Worm (Caenorhabditis elegans) whole organism, L1 larva: ENCODE data around the gene srg-13.
A peak's percentile ranks its signal among the peaks of the same experiment; 100 is the strongest.

ENCODE experiments used
- C04F5.9 ChIP-seq: sonication (generic microtip); optimal IDR thresholded peaks from 2 replicates; lab custom pipeline; 2016; ENCODE audit warnings: missing genetic modification characterization, missing compliant biosample characterization
- C16A3.4 ChIP-seq: fragments of 150-350 bp; optimal IDR thresholded peaks from 2 replicates; lab custom pipeline; 2014; ENCODE audit warnings: missing biosample characterization, missing genetic modification characterization
- F16B12.6 ChIP-seq: fragments of 150-350 bp; optimal IDR thresholded peaks from 2 replicates; lab custom pipeline; 2014; ENCODE audit warnings: missing biosample characterization, missing genetic modification characterization
- aha-1 ChIP-seq: fragments of 150-350 bp; optimal IDR thresholded peaks from 2 replicates; lab custom pipeline; 2014; ENCODE audit warnings: missing biosample characterization, missing genetic modification characterization
- aly-2 ChIP-seq: fragments of 150-350 bp; optimal IDR thresholded peaks from 2 replicates; lab custom pipeline; 2014; ENCODE audit warnings: missing biosample characterization, missing genetic modification characterization
- ama-1 ChIP-seq: fragments of 150-350 bp; optimal IDR thresholded peaks from 2 replicates; lab custom pipeline; 2014
- blmp-1 ChIP-seq: fragments of 150-350 bp; optimal IDR thresholded peaks from 2 replicates; lab custom pipeline; 2014; ENCODE audit warnings: missing biosample characterization, missing genetic modification characterization
- ceh-8 ChIP-seq: fragments of 200-800 bp; sonication (Bioruptor generic); optimal IDR thresholded peaks from 2 replicates; lab custom pipeline; 2018; ENCODE audit warnings: mild to moderate bottlenecking, missing genetic modification characterization, moderate library complexity, missing compliant biosample characterization
- ceh-82 ChIP-seq, 3 experiments: fragments of 150-350 bp in 1 of 3; sonication (generic microtip) in 2 of 3; optimal IDR thresholded peaks; 2 replicates each; lab custom pipeline; 2014 to 2017; ENCODE audit warnings: missing biosample characterization in 3 of 3, missing genetic modification characterization in 3 of 3
- ceh-90 ChIP-seq: sonication (generic microtip); optimal IDR thresholded peaks from 2 replicates; lab custom pipeline; 2016; ENCODE audit warnings: missing genetic modification characterization, missing compliant biosample characterization
- dpl-1 ChIP-seq, 3 experiments: fragments of 150-350 bp in 2 of 3; sonication (generic microtip) in 1 of 3; optimal IDR thresholded peaks; 2 replicates each; lab custom pipeline; 2014 to 2017; ENCODE audit warnings: missing biosample characterization in 3 of 3, missing genetic modification characterization in 3 of 3, missing genetic modification reagents in 3 of 3
- dsc-1 ChIP-seq: sonication (generic microtip); optimal IDR thresholded peaks from 2 replicates; lab custom pipeline; 2016; ENCODE audit warnings: mild to moderate bottlenecking, missing genetic modification characterization, missing compliant biosample characterization
- egl-27 ChIP-seq, 2 experiments: fragments of 150-350 bp in 1 of 2; sonication (generic microtip); optimal IDR thresholded peaks; 3 replicates each; lab custom pipeline; 2017 to 2018; ENCODE audit warnings: missing biosample characterization in 2 of 2, missing genetic modification characterization in 2 of 2, missing genetic modification reagents in 2 of 2
- elt-3 ChIP-seq, 6 experiments: fragments of 150-350 bp in 1 of 6; sonication (generic microtip); optimal IDR thresholded peaks; 2 replicates each; lab custom pipeline; 2017 to 2018; ENCODE audit warnings: missing biosample characterization in 6 of 6, missing genetic modification characterization in 6 of 6, inconsistent platforms in 1 of 6
- fkh-10 ChIP-seq: sonication (generic microtip); optimal IDR thresholded peaks from 2 replicates; lab custom pipeline; 2017; ENCODE audit warnings: missing biosample characterization, missing genetic modification reagents, missing genetic modification characterization
- fkh-8 ChIP-seq: sonication (generic microtip); optimal IDR thresholded peaks from 2 replicates; lab custom pipeline; 2016; ENCODE audit warnings: mild to moderate bottlenecking, missing genetic modification characterization, missing compliant biosample characterization
- fos-1 ChIP-seq: fragments of 150-350 bp; optimal IDR thresholded peaks from 2 replicates; lab custom pipeline; 2014; ENCODE audit warnings: missing biosample characterization, missing genetic modification characterization
- irx-1 ChIP-seq: sonication (generic microtip); optimal IDR thresholded peaks from 2 replicates; lab custom pipeline; 2016; ENCODE audit warnings: missing genetic modification characterization, missing compliant biosample characterization
- isw-1 ChIP-seq: fragments of 200-800 bp; sonication (Bioruptor generic); IDR thresholded peaks from 2 replicates; pipeline ENCODE4 v1.3.6; 2022; ENCODE audit warnings: missing genetic modification characterization, missing compliant biosample characterization
- lin-13 ChIP-seq: fragments of 150-350 bp; optimal IDR thresholded peaks from 2 replicates; lab custom pipeline; 2014; ENCODE audit warnings: missing biosample characterization, missing genetic modification reagents, missing genetic modification characterization
- lin-14 ChIP-seq: fragments of 200-800 bp; sonication (Bioruptor generic); optimal IDR thresholded peaks from 2 replicates; lab custom pipeline; 2018; ENCODE audit warnings: mild to moderate bottlenecking, missing genetic modification characterization, moderate library complexity, missing compliant biosample characterization
- lin-35 ChIP-seq, 2 experiments: fragments of 150-350 bp; optimal IDR thresholded peaks; 2 replicates each; lab custom pipeline; 2014; ENCODE audit warnings: missing biosample characterization in 2 of 2, missing genetic modification characterization in 2 of 2, missing genetic modification reagents in 2 of 2
- lin-39 ChIP-seq: fragments of 150-350 bp; optimal IDR thresholded peaks from 2 replicates; lab custom pipeline; 2014; ENCODE audit warnings: missing biosample characterization, missing genetic modification reagents, missing genetic modification characterization
- lir-3 ChIP-seq: sonication (generic microtip); optimal IDR thresholded peaks from 2 replicates; lab custom pipeline; 2016; ENCODE audit warnings: mild to moderate bottlenecking, missing genetic modification characterization, moderate library complexity, missing compliant biosample characterization; ENCODE audit not compliant: poor library complexity
- lsy-2 ChIP-seq, 2 experiments: fragments of 150-350 bp; optimal IDR thresholded peaks; 2 replicates each; lab custom pipeline; 2014; ENCODE audit warnings: missing biosample characterization in 2 of 2, missing genetic modification characterization in 2 of 2
- mdl-1 ChIP-seq, 2 experiments: fragments of 150-350 bp; optimal IDR thresholded peaks; 2 replicates each; lab custom pipeline; 2014 to 2017; ENCODE audit warnings: missing biosample characterization in 2 of 2, missing genetic modification characterization in 2 of 2, inconsistent platforms in 1 of 2
- mef-2 ChIP-seq: fragments of 150-350 bp; optimal IDR thresholded peaks from 2 replicates; lab custom pipeline; 2014; ENCODE audit warnings: missing biosample characterization, missing genetic modification characterization
- nhr-20 ChIP-seq: sonication (generic microtip); optimal IDR thresholded peaks from 2 replicates; lab custom pipeline; 2016; ENCODE audit warnings: mild to moderate bottlenecking, missing genetic modification characterization, missing compliant biosample characterization
- nhr-47 ChIP-seq: sonication (generic microtip); optimal IDR thresholded peaks from 2 replicates; lab custom pipeline; 2016; ENCODE audit warnings: mild to moderate bottlenecking, missing genetic modification characterization, moderate library complexity, missing compliant biosample characterization
- nhr-71 ChIP-seq: sonication (generic microtip); optimal IDR thresholded peaks from 2 replicates; lab custom pipeline; 2016; ENCODE audit warnings: mild to moderate bottlenecking, missing genetic modification characterization, moderate library complexity, missing compliant biosample characterization
- nhr-84 ChIP-seq: sonication (generic microtip); optimal IDR thresholded peaks from 2 replicates; lab custom pipeline; 2017; ENCODE audit warnings: missing biosample characterization, missing genetic modification characterization
- nhr-85 ChIP-seq: sonication (generic microtip); peaks from one replicate; lab custom pipeline; 2016; ENCODE audit warnings: missing genetic modification characterization, inconsistent platforms, missing compliant biosample characterization
- nhr-90 ChIP-seq: sonication (generic microtip); optimal IDR thresholded peaks from 2 replicates; lab custom pipeline; 2016; ENCODE audit warnings: mild to moderate bottlenecking, missing genetic modification characterization, missing compliant biosample characterization; ENCODE audit not compliant: poor library complexity
- pax-3 ChIP-seq: fragments of 200-800 bp; sonication (Bioruptor generic); optimal IDR thresholded peaks from 2 replicates; lab custom pipeline; 2018; ENCODE audit warnings: mild to moderate bottlenecking, missing genetic modification characterization, moderate library complexity, missing compliant biosample characterization
- rnt-1 ChIP-seq: sonication (generic microtip); optimal IDR thresholded peaks from 2 replicates; lab custom pipeline; 2016; ENCODE audit warnings: mild to moderate bottlenecking, missing genetic modification characterization, moderate library complexity, missing compliant biosample characterization
- skn-1 ChIP-seq: fragments of 150-350 bp; optimal IDR thresholded peaks from 2 replicates; lab custom pipeline; 2014; ENCODE audit warnings: missing biosample characterization, missing genetic modification characterization
- snpc-4 ChIP-seq: fragments of 150-350 bp; optimal IDR thresholded peaks from 2 replicates; lab custom pipeline; 2014; ENCODE audit warnings: missing biosample characterization, missing genetic modification characterization
- snu-23 ChIP-seq: sonication (generic microtip); optimal IDR thresholded peaks from 2 replicates; lab custom pipeline; 2016; ENCODE audit warnings: missing genetic modification characterization, missing compliant biosample characterization
- sox-4 ChIP-seq: sonication (generic microtip); optimal IDR thresholded peaks from 2 replicates; lab custom pipeline; 2016; ENCODE audit warnings: missing genetic modification characterization, missing compliant biosample characterization
- sup-37 ChIP-seq: fragments of 200-800 bp; sonication (Bioruptor generic); optimal IDR thresholded peaks from 2 replicates; lab custom pipeline; 2018; ENCODE audit warnings: mild to moderate bottlenecking, missing genetic modification characterization, missing compliant biosample characterization
- swsn-7 ChIP-seq: sonication (generic microtip); optimal IDR thresholded peaks from 2 replicates; lab custom pipeline; 2016; ENCODE audit warnings: missing genetic modification characterization, missing compliant biosample characterization
- tbx-2 ChIP-seq: sonication (generic microtip); optimal IDR thresholded peaks from 2 replicates; lab custom pipeline; 2016; ENCODE audit warnings: missing genetic modification characterization, missing compliant biosample characterization
- unc-130 ChIP-seq: fragments of 150-350 bp; optimal IDR thresholded peaks from 2 replicates; lab custom pipeline; 2017; ENCODE audit warnings: missing biosample characterization, missing genetic modification characterization, inconsistent platforms
- unc-30 ChIP-seq: sonication (generic microtip); optimal IDR thresholded peaks from 2 replicates; lab custom pipeline; 2017; ENCODE audit warnings: missing biosample characterization, missing genetic modification characterization
- xbp-1 ChIP-seq: sonication (generic microtip); optimal IDR thresholded peaks from 2 replicates; lab custom pipeline; 2016; ENCODE audit warnings: missing genetic modification characterization, missing compliant biosample characterization
- zag-1 ChIP-seq: fragments of 150-350 bp; optimal IDR thresholded peaks from 2 replicates; lab custom pipeline; 2014; ENCODE audit warnings: missing biosample characterization, missing genetic modification characterization
- zip-4 ChIP-seq: fragments of 200-800 bp; sonication (Bioruptor generic); optimal IDR thresholded peaks from 2 replicates; lab custom pipeline; 2018; ENCODE audit warnings: mild to moderate bottlenecking, missing genetic modification characterization, moderate library complexity, missing compliant biosample characterization
- ztf-11 ChIP-seq, 2 experiments: sonication (generic microtip); optimal IDR thresholded peaks; 2 replicates each; lab custom pipeline; 2016 to 2017; ENCODE audit warnings: missing genetic modification characterization in 2 of 2, missing biosample characterization in 1 of 2, missing compliant biosample characterization in 1 of 2

Gene srg-13

ce11 chrIII:4688356-4688755, 16.3 kb downstream of the srg-13 start, which contains the start of gene tag-243:
Gene tag-243, minus strand, starts transcription at chrIII:4688456.
- TF ChIP-seq nhr-71 (tag; lab: Kevin White, UChicago), result peak; percentile 5
- peak; percentile 7 for TF ChIP-seq rnt-1 (tag; lab: Kevin White, UChicago)
- TF ChIP-seq zag-1 (tag; lab: Kevin White, UChicago), result no peak

DNA sequence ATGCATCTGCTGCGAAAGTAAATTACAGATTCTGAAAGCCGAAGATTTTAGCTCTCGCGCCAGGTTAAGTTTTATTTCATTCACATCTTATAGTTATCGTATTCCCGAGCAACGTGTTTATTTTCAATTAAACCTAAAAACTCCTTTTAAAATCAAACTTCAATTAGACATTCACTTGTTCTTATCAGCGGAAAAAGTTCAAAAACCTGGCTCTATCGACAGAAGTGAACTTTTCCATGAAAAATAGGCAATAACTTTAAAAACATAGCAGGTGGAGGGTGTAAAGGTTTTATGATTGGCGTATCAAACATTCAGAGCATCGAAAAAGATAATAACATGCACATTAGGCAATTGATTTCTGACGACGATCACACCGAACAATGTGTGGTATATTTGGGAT, 16.9 kb downstream of the srg-13 start, which contains the start of gene ppat-1:
ppat-1 (plus strand) TSS at position 316 of the 400 bp plus-strand sequence.
- TF ChIP-seq fos-1 (tag; lab: Kevin White, UChicago) (no peak), ceh-8 (peak; percentile 2), nhr-71 (tag; lab: Kevin White, UChicago) (no peak), snu-23 (GFP tag; lab: Kevin White, UChicago) (no peak), C04F5.9 (tag; lab: Kevin White, UChicago) (no peak)

ce11 chrIII:4689595-4689994, 17.5 kb downstream of the srg-13 start:
- TF ChIP-seq lin-39 (tag; lab: Kevin White, UChicago), result no peak
- TF ChIP-seq ama-1 (lab: Kevin White, UChicago), result peak; percentile 66
- TF ChIP-seq tbx-2, result peak; percentile 53
- peak; percentile 76 for TF ChIP-seq unc-130
- TF ChIP-seq nhr-47 (tag; lab: Kevin White, UChicago), result peak; percentile 73
- TF ChIP-seq lin-13 (GFP tag; lab: Kevin White, UChicago), result peak; percentile 59
- peak; percentile 40 to 62 (median 58) for TF ChIP-seq dpl-1 (GFP tag; optimal IDR thresholded peaks at IDR 0.05; lab: Kevin White, UChicago)
- peak; percentile 68 for TF ChIP-seq nhr-85 (tag; lab: Kevin White, UChicago)
- TF ChIP-seq unc-30 (tag; lab: Kevin White, UChicago), result no peak
- peak; percentile 5 for TF ChIP-seq mef-2 (tag; lab: Kevin White, UChicago)
- peak; percentile 3 for TF ChIP-seq ceh-90 (tag; lab: Kevin White, UChicago)
- peak; percentile 4 for TF ChIP-seq zip-4 (GFP tag; lab: Kevin White, UChicago)
- no peak for TF ChIP-seq sox-4 (tag; lab: Kevin White, UChicago)
- peak; percentile 41 to 86 for TF ChIP-seq lin-35 (GFP tag; optimal IDR thresholded peaks at IDR 0.05; lab: Kevin White, UChicago)
- peak; percentile 82 for TF ChIP-seq C16A3.4 (tag; lab: Kevin White, UChicago)
- TF ChIP-seq rnt-1 (tag; lab: Kevin White, UChicago), result peak; percentile 83
- peak; percentile 14 for TF ChIP-seq blmp-1 (tag; lab: Kevin White, UChicago)
- peak in 1 of 2 experiments; percentile 94 for TF ChIP-seq mdl-1 (tag; optimal IDR thresholded peaks at IDR 0.05; lab: Kevin White, UChicago)
- TF ChIP-seq nhr-84 (tag; lab: Kevin White, UChicago), result no peak
- no peak for TF ChIP-seq aha-1
- TF ChIP-seq egl-27 (tag; optimal IDR thresholded peaks at IDR 0.05; lab: Kevin White, UChicago), result no peak
- peak in 3 of 6 experiments; percentile 9 to 71 (median 21) for TF ChIP-seq elt-3 (tag; optimal IDR thresholded peaks at IDR 0.05; lab: Kevin White, UChicago)
- peak; percentile 20 for TF ChIP-seq fkh-8 (tag; lab: Kevin White, UChicago)
- TF ChIP-seq aly-2 (tag; lab: Kevin White, UChicago), result peak; percentile 24
- TF ChIP-seq dsc-1, result peak; percentile 73
- peak; percentile 85 for TF ChIP-seq nhr-90 (tag; lab: Kevin White, UChicago)
- no peak for TF ChIP-seq fkh-10 (GFP tag; lab: Kevin White, UChicago)
- TF ChIP-seq irx-1 (tag; lab: Kevin White, UChicago), result peak; percentile 56
- no peak for TF ChIP-seq isw-1 (GFP tag; lab: Robert Waterston, UW)
- peak; percentile 49 for TF ChIP-seq sup-37 (GFP tag; lab: Kevin White, UChicago)
- no peak for TF ChIP-seq lir-3 (tag; lab: Kevin White, UChicago)
- peak; percentile 47 for TF ChIP-seq skn-1 (tag; lab: Kevin White, UChicago)
- TF ChIP-seq lin-14, result peak; percentile 64
- TF ChIP-seq F16B12.6, result no peak
- TF ChIP-seq pax-3 (tag; lab: Kevin White, UChicago), result peak; percentile 42
- TF ChIP-seq lsy-2 (tag; optimal IDR thresholded peaks at IDR 0.05; lab: Kevin White, UChicago), result peak; percentile 64 to 79
- TF ChIP-seq snpc-4, result no peak
- TF ChIP-seq nhr-20, result peak; percentile 78
- TF ChIP-seq ceh-82 (tag; optimal IDR thresholded peaks at IDR 0.05; lab: Kevin White, UChicago), result peak; percentile 20 to 64 (median 61)
- peak in 1 of 2 experiments; percentile 15 for TF ChIP-seq ztf-11 (tag; optimal IDR thresholded peaks at IDR 0.05; lab: Kevin White, UChicago)
- TF ChIP-seq swsn-7 (tag; lab: Kevin White, UChicago), result peak; percentile 70
- peak; percentile 34 for TF ChIP-seq fos-1 (tag; lab: Kevin White, UChicago)
- peak; percentile 61 for TF ChIP-seq xbp-1 (tag; lab: Kevin White, UChicago)
